Worm (Caenorhabditis elegans) whole organism, young adult: ENCODE results near the gene trd-1.

Experiments used
- B0019.2 ChIP-seq: fragments of 200-800 bp; sonication (Bioruptor generic); conservative IDR thresholded peaks from 2 replicates; pipeline ENCODE4 v1.3.6; 2022; ENCODE audit warnings: missing genetic modification reagents, missing genetic modification characterization, missing compliant biosample characterization
- C06A6.2 ChIP-seq: fragments of 200-800 bp; sonication (Bioruptor generic); conservative IDR thresholded peaks from 2 replicates; pipeline ENCODE4 v1.3.6; 2022; ENCODE audit warnings: missing genetic modification characterization, missing compliant biosample characterization
- F33H1.4 ChIP-seq: fragments of 200-800 bp; sonication (Bioruptor generic); IDR thresholded peaks from 2 replicates; pipeline ENCODE4 v1.3.6; 2022; ENCODE audit warnings: missing genetic modification reagents, missing genetic modification characterization, missing compliant biosample characterization
- F52B5.7 ChIP-seq: sonication (generic microtip); optimal IDR thresholded peaks from 2 replicates; lab custom pipeline; 2016; ENCODE audit warnings: mild to moderate bottlenecking, missing genetic modification characterization, missing compliant biosample characterization
- T07F8.4 ChIP-seq: sonication (generic microtip); optimal IDR thresholded peaks from 2 replicates; lab custom pipeline; 2016; ENCODE audit warnings: mild to moderate bottlenecking, missing genetic modification characterization, moderate library complexity, missing compliant biosample characterization
- Y53G8AR.9 ChIP-seq: fragments of 200-800 bp; sonication (Bioruptor generic); conservative IDR thresholded peaks from 2 replicates; pipeline ENCODE4 v1.3.6; 2022; ENCODE audit warnings: missing genetic modification reagents, missing genetic modification characterization, missing compliant biosample characterization
- Y79H2A.3 ChIP-seq: fragments of 200-800 bp; sonication (Bioruptor generic); conservative IDR thresholded peaks from 2 replicates; pipeline ENCODE4 v1.3.6; 2022; ENCODE audit warnings: missing genetic modification reagents, missing genetic modification characterization, missing compliant biosample characterization
- akir-1 ChIP-seq: fragments of 200-800 bp; sonication (Bioruptor generic); optimal IDR thresholded peaks from 2 replicates; lab custom pipeline; 2018; ENCODE audit warnings: mild to moderate bottlenecking, missing genetic modification characterization, moderate library complexity, missing compliant biosample characterization
- ama-1 ChIP-seq, 3 experiments: fragments of 150-350 bp in 1 of 3; sonication (generic microtip) in 2 of 3; optimal IDR thresholded peaks; 2 replicates each; lab custom pipeline; 2014 to 2018; ENCODE audit warnings: missing biosample characterization in 2 of 3, missing genetic modification characterization in 2 of 3, missing genetic modification reagents in 2 of 3
- athp-1 ChIP-seq: sonication (generic microtip); optimal IDR thresholded peaks from 2 replicates; lab custom pipeline; 2017; ENCODE audit warnings: mild to moderate bottlenecking, missing genetic modification characterization, missing compliant biosample characterization
- bed-2 ChIP-seq: fragments of 200-800 bp; sonication (Bioruptor generic); IDR thresholded peaks from 2 replicates; pipeline ENCODE4 v1.3.6; 2022; ENCODE audit warnings: missing genetic modification reagents, missing genetic modification characterization, missing compliant biosample characterization
- ccch-3 ChIP-seq: fragments of 200-800 bp; sonication (Bioruptor generic); optimal IDR thresholded peaks from 2 replicates; lab custom pipeline; 2018; ENCODE audit warnings: mild to moderate bottlenecking, missing genetic modification characterization, missing compliant biosample characterization
- ceh-27 ChIP-seq: fragments of 200-800 bp; sonication (Bioruptor generic); optimal IDR thresholded peaks from 2 replicates; lab custom pipeline; 2018; ENCODE audit warnings: mild to moderate bottlenecking, missing genetic modification characterization, moderate library complexity, missing compliant biosample characterization
- ceh-91 ChIP-seq: fragments of 200-800 bp; sonication (Bioruptor generic); IDR thresholded peaks from 2 replicates; pipeline ENCODE4 v1.3.6; 2022; ENCODE audit warnings: missing genetic modification reagents, missing genetic modification characterization, missing compliant biosample characterization
- efl-1 ChIP-seq: fragments of 150-350 bp; optimal IDR thresholded peaks from 2 replicates; lab custom pipeline; 2014; ENCODE audit warnings: missing biosample characterization, missing genetic modification reagents, missing genetic modification characterization
- ekl-4 ChIP-seq: fragments of 200-800 bp; sonication (Bioruptor generic); IDR thresholded peaks from 2 replicates; pipeline ENCODE4 v1.3.6; 2022; ENCODE audit warnings: missing genetic modification reagents, missing genetic modification characterization, missing compliant biosample characterization
- fkh-3 ChIP-seq: sonication (generic microtip); optimal IDR thresholded peaks from 2 replicates; lab custom pipeline; 2016; ENCODE audit warnings: mild to moderate bottlenecking, missing genetic modification characterization, missing compliant biosample characterization
- gei-17 ChIP-seq: fragments of 200-800 bp; sonication (Bioruptor generic); optimal IDR thresholded peaks from 2 replicates; lab custom pipeline; 2018; ENCODE audit warnings: mild to moderate bottlenecking, missing genetic modification characterization, missing compliant biosample characterization
- lag-1 ChIP-seq: fragments of 200-800 bp; sonication (Bioruptor generic); IDR thresholded peaks from 2 replicates; pipeline ENCODE4 v1.3.6; 2022; ENCODE audit warnings: missing genetic modification reagents, missing genetic modification characterization, missing compliant biosample characterization
- let-607 ChIP-seq, 2 experiments: fragments of 200-800 bp in 1 of 2; sonication (Bioruptor generic) in 1 of 2; sonication (generic microtip) in 1 of 2; optimal IDR thresholded peaks; 2 replicates each; lab custom pipeline; 2016 to 2018; ENCODE audit warnings: mild to moderate bottlenecking in 2 of 2, missing compliant biosample characterization in 2 of 2, missing genetic modification characterization in 2 of 2, moderate library complexity in 2 of 2, missing genotype in 1 of 2
- lin-35 ChIP-seq, 3 experiments: fragments of 150-350 bp in 2 of 3; sonication (generic microtip) in 1 of 3; optimal IDR thresholded peaks; 2 replicates each; lab custom pipeline; 2014 to 2018; ENCODE audit warnings: missing biosample characterization in 3 of 3, missing genetic modification characterization in 3 of 3, missing genetic modification reagents in 3 of 3
- lin-40 ChIP-seq: sonication (generic microtip); optimal IDR thresholded peaks from 2 replicates; lab custom pipeline; 2016; ENCODE audit warnings: missing genetic modification characterization, mild to moderate bottlenecking, missing compliant biosample characterization, missing genotype, missing genetic modification reagents
- lsl-1 ChIP-seq: fragments of 200-800 bp; sonication (Bioruptor generic); optimal IDR thresholded peaks from 2 replicates; lab custom pipeline; 2018; ENCODE audit warnings: mild to moderate bottlenecking, missing genetic modification characterization, moderate library complexity, missing compliant biosample characterization
- lsy-27 ChIP-seq: sonication (generic microtip); optimal IDR thresholded peaks from 2 replicates; lab custom pipeline; 2017; ENCODE audit warnings: missing genetic modification characterization, mild to moderate bottlenecking, missing compliant biosample characterization, antibody characterized with exemption, missing genotype, borderline replicate concordance; ENCODE audit not compliant: insufficient read depth
- madf-3 ChIP-seq: fragments of 200-800 bp; sonication (Bioruptor generic); IDR thresholded peaks from 2 replicates; pipeline ENCODE4 v1.3.6; 2022; ENCODE audit warnings: missing genetic modification reagents, missing genetic modification characterization, missing compliant biosample characterization
- madf-6 ChIP-seq: fragments of 200-800 bp; sonication (Bioruptor generic); IDR thresholded peaks from 2 replicates; pipeline ENCODE4 v1.3.6; 2022; ENCODE audit warnings: missing genetic modification reagents, missing genetic modification characterization, missing compliant biosample characterization
- mel-28 ChIP-seq: sonication (generic microtip); optimal IDR thresholded peaks from 2 replicates; lab custom pipeline; 2016; ENCODE audit warnings: borderline replicate concordance, mild to moderate bottlenecking, missing genetic modification characterization, missing compliant biosample characterization
- mes-4 ChIP-seq: sonication (generic microtip); optimal IDR thresholded peaks from 2 replicates; lab custom pipeline; 2016; ENCODE audit warnings: missing genotype, missing genetic modification characterization, missing compliant biosample characterization
- mxl-1 ChIP-seq: sonication (generic microtip); optimal IDR thresholded peaks from 2 replicates; lab custom pipeline; 2016; ENCODE audit warnings: missing genetic modification characterization, missing compliant biosample characterization
- nfya-1 ChIP-seq: sonication (generic microtip); optimal IDR thresholded peaks from 2 replicates; lab custom pipeline; 2017; ENCODE audit warnings: antibody characterized with exemption, missing compliant biosample characterization, missing genetic modification characterization, borderline replicate concordance; ENCODE audit not compliant: insufficient read depth
- nfyb-1 ChIP-seq: fragments of 200-800 bp; sonication (Bioruptor generic); IDR thresholded peaks from 2 replicates; pipeline ENCODE4 v1.3.6; 2022; ENCODE audit warnings: missing genetic modification reagents, missing genetic modification characterization, missing compliant biosample characterization
- nhr-80 ChIP-seq: sonication (generic microtip); optimal IDR thresholded peaks from 2 replicates; lab custom pipeline; 2016; ENCODE audit warnings: missing genetic modification characterization, missing compliant biosample characterization
- pbrm-1 ChIP-seq: fragments of 200-800 bp; sonication (Bioruptor generic); IDR thresholded peaks from 2 replicates; pipeline ENCODE4 v1.3.6; 2022; ENCODE audit warnings: missing genetic modification reagents, missing genetic modification characterization, missing compliant biosample characterization
- pha-4 ChIP-seq: fragments of 150-350 bp; sonication (generic microtip); optimal IDR thresholded peaks from 2 replicates; lab custom pipeline; 2014; ENCODE audit warnings: missing biosample characterization, missing genetic modification reagents, missing genetic modification characterization
- rcor-1 ChIP-seq: fragments of 200-800 bp; sonication (Bioruptor generic); IDR thresholded peaks from 2 replicates; pipeline ENCODE4 v1.3.6; 2022; ENCODE audit warnings: missing genetic modification reagents, missing genetic modification characterization, missing compliant biosample characterization
- rec-8 ChIP-seq, 2 experiments: sonication (generic microtip); optimal IDR thresholded peaks; 2 replicates each; lab custom pipeline; 2016; ENCODE audit warnings: mild to moderate bottlenecking in 2 of 2, missing genetic modification characterization in 2 of 2, missing genetic modification reagents in 2 of 2, missing genotype in 2 of 2, missing biosample characterization in 1 of 2, missing compliant biosample characterization in 1 of 2, moderate library complexity in 1 of 2
- rpc-1 ChIP-seq, 2 experiments: fragments of 150-350 bp in 1 of 2; sonication (generic microtip) in 1 of 2; optimal IDR thresholded peaks; 2 replicates each; lab custom pipeline; 2014 to 2018; ENCODE audit warnings: missing biosample characterization in 1 of 2, missing genetic modification characterization in 1 of 2, missing genetic modification reagents in 1 of 2, missing genotype in 1 of 2
- somi-1 ChIP-seq: fragments of 200-800 bp; sonication (Bioruptor generic); optimal IDR thresholded peaks from 2 replicates; lab custom pipeline; 2018; ENCODE audit warnings: mild to moderate bottlenecking, missing genetic modification characterization, missing compliant biosample characterization
- tbp1 ChIP-seq: fragments of 200-800 bp; sonication (Bioruptor generic); optimal IDR thresholded peaks from 2 replicates; lab custom pipeline; 2018; ENCODE audit warnings: mild to moderate bottlenecking, missing genetic modification characterization, missing compliant biosample characterization
- unc-62 ChIP-seq: fragments of 150-350 bp; optimal IDR thresholded peaks from 2 replicates; lab custom pipeline; 2014; ENCODE audit warnings: missing biosample characterization, missing genetic modification reagents, missing genetic modification characterization
- xnd-1 ChIP-seq: sonication (generic microtip); optimal IDR thresholded peaks from 2 replicates; lab custom pipeline; 2016; ENCODE audit warnings: missing genotype, missing genetic modification reagents, missing genetic modification characterization, missing compliant biosample characterization
- zfh-2 ChIP-seq: fragments of 200-800 bp; sonication (Bioruptor generic); conservative IDR thresholded peaks from 2 replicates; pipeline ENCODE4 v1.3.6; 2022; ENCODE audit warnings: missing genetic modification reagents, missing genetic modification characterization, missing compliant biosample characterization
- ztf-25 ChIP-seq: fragments of 200-800 bp; sonication (Bioruptor generic); IDR thresholded peaks from 2 replicates; pipeline ENCODE4 v1.3.6; 2022; ENCODE audit warnings: missing genetic modification reagents, missing genetic modification characterization, missing compliant biosample characterization
- ztf-3 ChIP-seq: fragments of 200-800 bp; sonication (Bioruptor generic); optimal IDR thresholded peaks from 2 replicates; lab custom pipeline; 2018; ENCODE audit warnings: mild to moderate bottlenecking, missing genetic modification characterization, missing compliant biosample characterization

Gene trd-1

DNA sequence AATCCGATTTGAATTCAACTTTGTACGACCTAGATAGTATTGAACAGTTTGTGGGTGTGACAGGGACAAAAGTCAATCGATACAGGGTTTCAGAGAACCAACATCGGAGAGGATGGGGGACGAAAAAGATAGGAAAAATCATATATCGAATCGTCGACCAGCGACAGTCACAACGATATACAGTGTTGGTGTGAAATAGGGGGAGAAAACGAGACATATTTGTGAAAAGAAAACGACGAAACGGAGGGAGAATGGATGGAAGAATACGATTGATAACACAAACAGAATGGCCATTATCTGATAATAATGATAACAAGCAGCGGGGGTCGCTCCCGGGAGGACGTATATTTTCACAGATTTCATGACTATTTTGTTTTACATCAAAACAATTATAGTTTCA, 10.6 kb upstream of the trd-1 start:
- TF ChIP-seq fkh-3 (no peak), zfh-2 (GFP tag; lab: Robert Waterston, UW) (no peak), ama-1 (optimal IDR thresholded peaks at IDR 0.05; lab: Kevin White, UChicago) (peak; percentile 55), ama-1 (GFP tag; optimal IDR thresholded peaks at IDR 0.05; lab: Kevin White, UChicago) (no peak), nhr-80 (tag; lab: Kevin White, UChicago) (peak; percentile 77), lag-1 (GFP tag; lab: Robert Waterston, UW) (no peak)

DNA sequence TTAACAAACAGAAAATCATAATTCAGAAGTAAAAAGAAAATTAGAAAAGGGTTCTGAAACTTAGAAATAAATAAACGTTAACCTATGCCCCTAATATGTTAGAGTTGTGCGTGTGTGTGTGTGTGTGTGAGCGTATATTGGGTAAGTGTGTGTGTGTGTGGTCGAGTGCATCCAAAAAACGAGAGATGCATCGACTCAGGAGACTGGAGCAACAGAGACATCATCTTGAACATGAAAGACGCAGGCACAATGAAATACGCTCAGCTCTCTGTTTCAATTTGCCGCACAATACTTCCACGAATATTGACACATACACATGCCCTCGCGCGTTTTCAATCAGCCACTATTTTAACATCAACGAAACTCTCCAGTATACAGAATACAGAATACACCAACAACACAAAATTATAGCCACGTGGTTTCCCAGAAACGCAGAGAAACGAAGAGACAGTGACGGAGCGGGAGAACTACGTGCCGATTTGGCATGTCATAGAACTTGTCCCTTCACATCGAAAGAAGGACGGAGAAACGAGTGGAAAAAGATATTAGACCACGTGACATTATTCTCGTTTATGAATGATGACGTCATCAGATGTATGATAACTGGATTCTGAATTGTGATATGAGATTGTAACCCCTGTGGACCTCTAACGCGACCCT, 9.8 kb upstream of the trd-1 start:
- no peak for TF ChIP-seq mel-28 (tag; lab: Kevin White, UChicago)
- no peak for TF ChIP-seq unc-62 (GFP tag; lab: Kevin White, UChicago)
- TF ChIP-seq F33H1.4 (GFP tag; lab: Robert Waterston, UW) = 0 out of 2 replicates have a peak, but pooled peaks have one; percentile 14
- TF ChIP-seq rec-8 (tag; optimal IDR thresholded peaks at IDR 0.05; lab: Kevin White, UChicago) = no peak
- TF ChIP-seq C06A6.2 (GFP tag; lab: Robert Waterston, UW) = peak; percentile 62; the same call in 1 of the 2 replicates
- TF ChIP-seq rpc-1 (optimal IDR thresholded peaks at IDR 0.05; lab: Kevin White, UChicago) = no peak
- no peak for TF ChIP-seq rpc-1 (tag; optimal IDR thresholded peaks at IDR 0.05; lab: Kevin White, UChicago)
- TF ChIP-seq pha-4 (tag; lab: Kevin White, UChicago) = no peak
- TF ChIP-seq nfyb-1 (GFP tag; lab: Robert Waterston, UW) = peak; percentile 29; the same call in 1 of the 2 replicates
- TF ChIP-seq xnd-1 (tag; lab: Kevin White, UChicago) = no peak
- TF ChIP-seq lin-40 (tag; lab: Kevin White, UChicago) = peak; percentile 79
- TF ChIP-seq pbrm-1 (GFP tag; lab: Robert Waterston, UW) = peak; percentile 22; the same call in 1 of the 2 replicates
- TF ChIP-seq let-607 (tag; optimal IDR thresholded peaks at IDR 0.05; lab: Kevin White, UChicago) = peak; percentile 76 to 84
- TF ChIP-seq madf-3 (GFP tag; lab: Robert Waterston, UW) = no peak
- TF ChIP-seq nfya-1 = no peak
- TF ChIP-seq Y53G8AR.9 (GFP tag; lab: Robert Waterston, UW) = no peak
- TF ChIP-seq ceh-91 = no peak
- TF ChIP-seq lsl-1 = no peak
- TF ChIP-seq ceh-27 (GFP tag; lab: Kevin White, UChicago) = no peak
- TF ChIP-seq akir-1 (GFP tag; lab: Kevin White, UChicago) = no peak
- TF ChIP-seq ama-1 (optimal IDR thresholded peaks at IDR 0.05; lab: Kevin White, UChicago) = no peak
- TF ChIP-seq ama-1 (GFP tag; optimal IDR thresholded peaks at IDR 0.05; lab: Kevin White, UChicago) = no peak
- TF ChIP-seq gei-17 (GFP tag; lab: Kevin White, UChicago) = peak; percentile 49
- no peak for TF ChIP-seq F52B5.7 (tag; lab: Kevin White, UChicago)
- TF ChIP-seq efl-1 = no peak
- TF ChIP-seq T07F8.4 = no peak
- no peak for TF ChIP-seq ccch-3 (GFP tag; lab: Kevin White, UChicago)
- no peak for TF ChIP-seq madf-6 (GFP tag; lab: Robert Waterston, UW)
- no peak for TF ChIP-seq rcor-1 (GFP tag; lab: Robert Waterston, UW)
- no peak for TF ChIP-seq lin-35 (GFP tag; optimal IDR thresholded peaks at IDR 0.05; lab: Kevin White, UChicago)
- no peak for TF ChIP-seq zfh-2 (GFP tag; lab: Robert Waterston, UW)
- TF ChIP-seq bed-2 (GFP tag; lab: Robert Waterston, UW) = no peak
- TF ChIP-seq mxl-1 (tag; lab: Kevin White, UChicago) = no peak
- TF ChIP-seq somi-1 (GFP tag; lab: Kevin White, UChicago) = peak; percentile 70
- no peak for TF ChIP-seq ztf-3 (GFP tag; lab: Kevin White, UChicago)
- no peak for TF ChIP-seq lsy-27 (tag; lab: Kevin White, UChicago)
- TF ChIP-seq tbp1 (GFP tag; lab: Kevin White, UChicago) = peak; percentile 63
- TF ChIP-seq B0019.2 = no peak
- TF ChIP-seq Y79H2A.3 (GFP tag; lab: Robert Waterston, UW) = no peak
- no peak for TF ChIP-seq ztf-25 (GFP tag; lab: Robert Waterston, UW)
- TF ChIP-seq mes-4 (tag; lab: Kevin White, UChicago) = no peak
- peak; percentile 62 for TF ChIP-seq ekl-4 (GFP tag; lab: Robert Waterston, UW)
- no peak for TF ChIP-seq athp-1 (tag; lab: Kevin White, UChicago)
